Fruit fly (Drosophila melanogaster): ENCODE data around the gene CG5614.

The CG5614 gene

dm6 chr3R:15803502-15804461, 24.2 kb downstream of the CG5614 start, which contains the start of gene alpha-Man-IIb (continued):
- peak; percentile 5 for TF ChIP-seq Dif (GFP tag; optimal IDR thresholded peaks at IDR 0.05; ENCODE audit: partially characterized antibody)
- TF ChIP-seq rgr (GFP tag; optimal IDR thresholded peaks at IDR 0.05), result peak; percentile 25

- TF ChIP-seq foxo (GFP tag; optimal IDR thresholded peaks at IDR 0.05) (no peak), Hr78 (GFP tag; optimal IDR thresholded peaks at IDR 0.05) (no peak), dsf (GFP tag; optimal IDR thresholded peaks at IDR 0.05; ENCODE audit: borderline replicate concordance) (no peak), h (GFP tag; optimal IDR thresholded peaks at IDR 0.05) (no peak), OdsH (GFP tag; optimal IDR thresholded peaks at IDR 0.05) (no peak), woc (GFP tag; optimal IDR thresholded peaks at IDR 0.05) (no peak), tai (GFP tag; optimal IDR thresholded peaks at IDR 0.05) (no peak), sage (GFP tag; optimal IDR thresholded peaks at IDR 0.05) (no peak), N (GFP tag; optimal IDR thresholded peaks at IDR 0.05) (no peak), Mio (GFP tag; optimal IDR thresholded peaks at IDR 0.05) (no peak), Hr83 (GFP tag; optimal IDR thresholded peaks at IDR 0.05; ENCODE audit: poor library complexity, severe bottlenecking) (no peak), GATAd (GFP tag; optimal IDR thresholded peaks at IDR 0.05) (no peak), brk (GFP tag; optimal IDR thresholded peaks at IDR 0.05) (no peak), Hnf4 (GFP tag; optimal IDR thresholded peaks at IDR 0.05) (no peak), CG9705 (GFP tag; optimal IDR thresholded peaks at IDR 0.05) (no peak), HLH106 (tag; optimal IDR thresholded peaks at IDR 0.05) (no peak), sv (GFP tag; optimal IDR thresholded peaks at IDR 0.05) (no peak), Dif (GFP tag; optimal IDR thresholded peaks at IDR 0.05; ENCODE audit: partially characterized antibody) (no peak)
These were observed 25.1 kb downstream of the CG5614 start for dm6 chr3R:15804678-15805077.

- TF ChIP-seq GATAd (GFP tag; optimal IDR thresholded peaks at IDR 0.05) (no peak), Vsx2 (GFP tag; optimal IDR thresholded peaks at IDR 0.05; ENCODE audit: partially characterized antibody) (no peak), sv (GFP tag; optimal IDR thresholded peaks at IDR 0.05) (no peak), foxo (GFP tag; optimal IDR thresholded peaks at IDR 0.05) (peak in 1 of 2 experiments; percentile 26), CrebA (GFP tag; optimal IDR thresholded peaks at IDR 0.05; ENCODE audit: borderline replicate concordance) (no peak), ey (GFP tag; optimal IDR thresholded peaks at IDR 0.05) (no peak), h (GFP tag; optimal IDR thresholded peaks at IDR 0.05) (no peak), CG32264 (GFP tag; optimal IDR thresholded peaks at IDR 0.05) (no peak), Dif (GFP tag; optimal IDR thresholded peaks at IDR 0.05; ENCODE audit: partially characterized antibody) (no peak), rgr (GFP tag; optimal IDR thresholded peaks at IDR 0.05) (no peak), Abd-B (GFP tag; optimal IDR thresholded peaks at IDR 0.05) (no peak), Jra (GFP tag; optimal IDR thresholded peaks at IDR 0.05) (no peak), Sp1 (GFP tag; optimal IDR thresholded peaks at IDR 0.05) (peak; percentile 12), usp (GFP tag; optimal IDR thresholded peaks at IDR 0.05) (no peak), woc (GFP tag; optimal IDR thresholded peaks at IDR 0.05) (peak; percentile 63), psq (GFP tag; optimal IDR thresholded peaks at IDR 0.05) (no peak), Hr78 (GFP tag; optimal IDR thresholded peaks at IDR 0.05) (no peak), lola (GFP tag; optimal IDR thresholded peaks at IDR 0.05) (no peak), OdsH (GFP tag; optimal IDR thresholded peaks at IDR 0.05) (no peak), HLH106 (tag; optimal IDR thresholded peaks at IDR 0.05) (peak; percentile 8), fru (GFP tag; optimal IDR thresholded peaks at IDR 0.05) (peak; percentile 9), Hnf4 (GFP tag; optimal IDR thresholded peaks at IDR 0.05) (no peak), CG9705 (GFP tag; optimal IDR thresholded peaks at IDR 0.05) (no peak)
These were observed 26.7 kb downstream of the CG5614 start for dm6 chr3R:15806341-15806740.

- no peak for TF ChIP-seq Vsx2 (GFP tag; optimal IDR thresholded peaks at IDR 0.05; ENCODE audit: partially characterized antibody)
- TF ChIP-seq HLH106 (tag; optimal IDR thresholded peaks at IDR 0.05), result no peak
- TF ChIP-seq Abd-B (GFP tag; optimal IDR thresholded peaks at IDR 0.05), result no peak
- TF ChIP-seq psq (GFP tag; optimal IDR thresholded peaks at IDR 0.05), result no peak
- no peak for TF ChIP-seq sv (GFP tag; optimal IDR thresholded peaks at IDR 0.05)
- no peak for TF ChIP-seq Hr83 (GFP tag; optimal IDR thresholded peaks at IDR 0.05; ENCODE audit: poor library complexity, severe bottlenecking)
- TF ChIP-seq CrebA (GFP tag; optimal IDR thresholded peaks at IDR 0.05; ENCODE audit: borderline replicate concordance), result no peak
- no peak for TF ChIP-seq tai (GFP tag; optimal IDR thresholded peaks at IDR 0.05)
- no peak for TF ChIP-seq CG9705 (GFP tag; optimal IDR thresholded peaks at IDR 0.05)
- no peak for TF ChIP-seq Mio (GFP tag; optimal IDR thresholded peaks at IDR 0.05)
- TF ChIP-seq GATAd (GFP tag; optimal IDR thresholded peaks at IDR 0.05), result no peak
- TF ChIP-seq Rel (GFP tag; optimal IDR thresholded peaks at IDR 0.05), result no peak
- no peak for TF ChIP-seq Rel (tag; optimal IDR thresholded peaks at IDR 0.05)
- TF ChIP-seq sage (GFP tag; optimal IDR thresholded peaks at IDR 0.05), result no peak
- no peak for TF ChIP-seq dl (GFP tag; optimal IDR thresholded peaks at IDR 0.05; ENCODE audit: insufficient read depth in 1 of 2, partially characterized antibody in 2 of 2)
- no peak for TF ChIP-seq Sp1 (GFP tag; optimal IDR thresholded peaks at IDR 0.05)
These were observed 27.7 kb downstream of the CG5614 start for dm6 chr3R:15807306-15807705.

Data from whole organism, wandering third instar larva.